Worm (Caenorhabditis elegans): ENCODE data around the gene cni-1.

cni-1 gene

ce11 chrV:13179986-13180591 lies at the start of gene cni-1:
Gene cni-1, plus strand, starts transcription at chrV:13180330.
- TF ChIP-seq flh-1 (GFP tag; optimal IDR thresholded peaks at IDR 0.05), result no peak
- no peak for TF ChIP-seq ceh-39 (tag; optimal IDR thresholded peaks at IDR 0.05)
- no peak for TF ChIP-seq nhr-76 (tag; optimal IDR thresholded peaks at IDR 0.05)
- no peak for TF ChIP-seq pha-4 (tag; optimal IDR thresholded peaks at IDR 0.05)
- no peak for TF ChIP-seq bed-3 (GFP tag; optimal IDR thresholded peaks at IDR 0.05)
- no peak for TF ChIP-seq mab-5 (tag; optimal IDR thresholded peaks at IDR 0.05)
- no peak for TF ChIP-seq ceh-83 (GFP tag; optimal IDR thresholded peaks at IDR 0.05)
- TF ChIP-seq lin-32 (GFP tag; optimal IDR thresholded peaks at IDR 0.05), result no peak
- no peak for TF ChIP-seq ham-2 (GFP tag; optimal IDR thresholded peaks at IDR 0.05)
- no peak for TF ChIP-seq nhr-28 (tag; optimal IDR thresholded peaks at IDR 0.05)
- no peak for TF ChIP-seq ztf-11 (tag; optimal IDR thresholded peaks at IDR 0.05)
- TF ChIP-seq cnd-1 (tag; optimal IDR thresholded peaks at IDR 0.05), result no peak

- TF ChIP-seq ceh-39 (tag; optimal IDR thresholded peaks at IDR 0.05) (no peak), lin-13 (tag; optimal IDR thresholded peaks at IDR 0.05) (no peak), mls-2 (tag; optimal IDR thresholded peaks at IDR 0.05) (no peak), elt-3 (tag; optimal IDR thresholded peaks at IDR 0.05) (no peak), flh-1 (GFP tag; optimal IDR thresholded peaks at IDR 0.05) (no peak), drap-1 (GFP tag; optimal IDR thresholded peaks at IDR 0.05) (peak; percentile 30), mep-1 (tag; optimal IDR thresholded peaks at IDR 0.05) (peak; percentile 33), sem-2 (GFP tag; optimal IDR thresholded peaks at IDR 0.05) (no peak), lsy-2 (tag; optimal IDR thresholded peaks at IDR 0.05) (no peak), nhr-76 (tag; optimal IDR thresholded peaks at IDR 0.05) (no peak), hlh-1 (tag; optimal IDR thresholded peaks at IDR 0.05) (peak; percentile 80), ceh-43 (GFP tag; optimal IDR thresholded peaks at IDR 0.05) (no peak), pha-4 (tag; optimal IDR thresholded peaks at IDR 0.05) (peak; percentile 62), unc-39 (tag; optimal IDR thresholded peaks at IDR 0.05) (no peak), ztf-11 (tag; optimal IDR thresholded peaks at IDR 0.05) (no peak), tbx-8 (GFP tag; optimal IDR thresholded peaks at IDR 0.05) (no peak), ham-2 (GFP tag; optimal IDR thresholded peaks at IDR 0.05) (peak; percentile 54), nhr-12 (tag; optimal IDR thresholded peaks at IDR 0.05) (no peak), blmp-1 (tag; optimal IDR thresholded peaks at IDR 0.05) (no peak), elt-1 (tag; optimal IDR thresholded peaks at IDR 0.05; ENCODE audit: borderline replicate concordance, insufficient read depth) (no peak), M03D4.4 (tag; optimal IDR thresholded peaks at IDR 0.05) (peak; percentile 49), mab-5 (tag; optimal IDR thresholded peaks at IDR 0.05) (no peak), ceh-83 (GFP tag; optimal IDR thresholded peaks at IDR 0.05) (peak; percentile 70), snpc-4 (tag; optimal IDR thresholded peaks at IDR 0.05) (no peak), lin-32 (GFP tag; optimal IDR thresholded peaks at IDR 0.05) (no peak), sptf-1 (tag; optimal IDR thresholded peaks at IDR 0.05) (peak; percentile 29), bed-3 (GFP tag; optimal IDR thresholded peaks at IDR 0.05) (no peak), nhr-237 (tag; optimal IDR thresholded peaks at IDR 0.05) (peak; percentile 18), cnd-1 (tag; optimal IDR thresholded peaks at IDR 0.05) (no peak), unc-120 (tag; optimal IDR thresholded peaks at IDR 0.05; ENCODE audit: poor library complexity, severe bottlenecking) (peak; percentile 91), ces-1 (GFP tag; optimal IDR thresholded peaks at IDR 0.05) (peak; percentile 54), nhr-28 (tag; optimal IDR thresholded peaks at IDR 0.05) (no peak), unc-62 (GFP tag; optimal IDR thresholded peaks at IDR 0.05) (no peak), nhr-2 (tag; optimal IDR thresholded peaks at IDR 0.05) (no peak), zip-8 (tag; optimal IDR thresholded peaks at IDR 0.05) (no peak)
These were observed 49.7 kb upstream of the cni-1 start for ce11 chrV:13130439-13130840.

- TF ChIP-seq mls-2 (tag; optimal IDR thresholded peaks at IDR 0.05) (no peak), unc-39 (tag; optimal IDR thresholded peaks at IDR 0.05) (no peak), ztf-11 (tag; optimal IDR thresholded peaks at IDR 0.05) (no peak), tbx-8 (GFP tag; optimal IDR thresholded peaks at IDR 0.05) (no peak), nhr-2 (tag; optimal IDR thresholded peaks at IDR 0.05) (no peak), ces-1 (GFP tag; optimal IDR thresholded peaks at IDR 0.05) (no peak), flh-1 (GFP tag; optimal IDR thresholded peaks at IDR 0.05) (no peak), sem-2 (GFP tag; optimal IDR thresholded peaks at IDR 0.05) (no peak), elt-1 (tag; optimal IDR thresholded peaks at IDR 0.05; ENCODE audit: borderline replicate concordance, insufficient read depth) (no peak), pha-4 (tag; optimal IDR thresholded peaks at IDR 0.05) (no peak), snpc-4 (tag; optimal IDR thresholded peaks at IDR 0.05) (no peak), unc-120 (tag; optimal IDR thresholded peaks at IDR 0.05; ENCODE audit: poor library complexity, severe bottlenecking) (no peak)
These were observed 48.6 kb upstream of the cni-1 start for ce11 chrV:13131487-13131886.

Data from whole organism, mixed stage, embryonic.